Worm (Caenorhabditis elegans) whole organism, L1 larva: Measurements from ENCODE around the gene fbxa-63.
A peak's percentile ranks its signal among the peaks of the same experiment; 100 is the strongest.

Experiments
- C04F5.9 ChIP-seq: sonication (generic microtip); optimal IDR thresholded peaks from 2 replicates; lab custom pipeline; 2016; ENCODE audit warnings: missing genetic modification characterization, missing compliant biosample characterization
- C16A3.4 ChIP-seq: fragments of 150-350 bp; optimal IDR thresholded peaks from 2 replicates; lab custom pipeline; 2014; ENCODE audit warnings: missing biosample characterization, missing genetic modification characterization
- C34B4.2 ChIP-seq: sonication (generic microtip); optimal IDR thresholded peaks from 2 replicates; lab custom pipeline; 2017; ENCODE audit warnings: mild to moderate bottlenecking, missing genetic modification characterization, missing compliant biosample characterization
- aha-1 ChIP-seq: fragments of 150-350 bp; optimal IDR thresholded peaks from 2 replicates; lab custom pipeline; 2014; ENCODE audit warnings: missing biosample characterization, missing genetic modification characterization
- alr-1 ChIP-seq: fragments of 200-800 bp; sonication (Bioruptor generic); optimal IDR thresholded peaks from 2 replicates; lab custom pipeline; 2018; ENCODE audit warnings: borderline replicate concordance, mild to moderate bottlenecking, missing genetic modification characterization, missing compliant biosample characterization
- aly-2 ChIP-seq: fragments of 150-350 bp; optimal IDR thresholded peaks from 2 replicates; lab custom pipeline; 2014; ENCODE audit warnings: missing biosample characterization, missing genetic modification characterization
- ama-1 ChIP-seq: fragments of 150-350 bp; optimal IDR thresholded peaks from 2 replicates; lab custom pipeline; 2014
- ceh-88 ChIP-seq: fragments of 200-800 bp; sonication (Bioruptor generic); IDR thresholded peaks from 2 replicates; pipeline ENCODE4 v1.3.6; 2022; ENCODE audit warnings: missing genetic modification characterization, missing compliant biosample characterization
- dpl-1 ChIP-seq, 3 experiments: fragments of 150-350 bp in 2 of 3; sonication (generic microtip) in 1 of 3; optimal IDR thresholded peaks; 2 replicates each; lab custom pipeline; 2014 to 2017; ENCODE audit warnings: missing biosample characterization in 3 of 3, missing genetic modification characterization in 3 of 3, missing genetic modification reagents in 3 of 3
- dsc-1 ChIP-seq: sonication (generic microtip); optimal IDR thresholded peaks from 2 replicates; lab custom pipeline; 2016; ENCODE audit warnings: mild to moderate bottlenecking, missing genetic modification characterization, missing compliant biosample characterization
- efl-1 ChIP-seq, 4 experiments: fragments of 150-350 bp; optimal IDR thresholded peaks in 3 of 4; peaks in 1 of 4; 1 replicate in 1 of 4; 2 replicates in 3 of 4; lab custom pipeline; 2014; ENCODE audit warnings: missing biosample characterization in 2 of 4, missing genetic modification characterization in 2 of 4, missing genetic modification reagents in 2 of 4
- efl-3 ChIP-seq: fragments of 200-800 bp; sonication (Bioruptor generic); optimal IDR thresholded peaks from 2 replicates; lab custom pipeline; 2018; ENCODE audit warnings: mild to moderate bottlenecking, missing genetic modification characterization, missing compliant biosample characterization
- egl-13 ChIP-seq: sonication (generic microtip); optimal IDR thresholded peaks from 2 replicates; lab custom pipeline; 2016; ENCODE audit warnings: missing genotype, missing genetic modification reagents, missing genetic modification characterization, missing compliant biosample characterization
- elt-2 ChIP-seq: sonication (generic microtip); optimal IDR thresholded peaks from 2 replicates; lab custom pipeline; 2016; ENCODE audit warnings: missing genetic modification characterization, mild to moderate bottlenecking, inconsistent platforms, missing compliant biosample characterization, missing genetic modification reagents
- elt-3 ChIP-seq, 6 experiments: fragments of 150-350 bp in 1 of 6; sonication (generic microtip); optimal IDR thresholded peaks; 2 replicates each; lab custom pipeline; 2017 to 2018; ENCODE audit warnings: missing biosample characterization in 6 of 6, missing genetic modification characterization in 6 of 6, inconsistent platforms in 1 of 6
- ets-5 ChIP-seq: fragments of 200-800 bp; sonication (Bioruptor generic); IDR thresholded peaks from 2 replicates; pipeline ENCODE4 v1.3.6; 2022; ENCODE audit warnings: missing genetic modification characterization, missing compliant biosample characterization
- grh-1 ChIP-seq: fragments of 200-800 bp; sonication (Bioruptor generic); IDR thresholded peaks from 2 replicates; pipeline ENCODE4 v1.3.6; 2022; ENCODE audit warnings: missing genetic modification reagents, missing genetic modification characterization, missing compliant biosample characterization
- hlh-17 ChIP-seq: fragments of 200-800 bp; sonication (Bioruptor generic); optimal IDR thresholded peaks from 2 replicates; lab custom pipeline; 2018; ENCODE audit warnings: missing genetic modification characterization, mild to moderate bottlenecking, missing compliant biosample characterization, moderate library complexity, borderline replicate concordance
- hpl-2 ChIP-seq: fragments of 150-350 bp; optimal IDR thresholded peaks from 2 replicates; lab custom pipeline; 2014; ENCODE audit warnings: missing biosample characterization, missing genetic modification reagents, missing genetic modification characterization
- lin-13 ChIP-seq: fragments of 150-350 bp; optimal IDR thresholded peaks from 2 replicates; lab custom pipeline; 2014; ENCODE audit warnings: missing biosample characterization, missing genetic modification reagents, missing genetic modification characterization
- lin-14 ChIP-seq: fragments of 200-800 bp; sonication (Bioruptor generic); optimal IDR thresholded peaks from 2 replicates; lab custom pipeline; 2018; ENCODE audit warnings: mild to moderate bottlenecking, missing genetic modification characterization, moderate library complexity, missing compliant biosample characterization
- lin-15B ChIP-seq: fragments of 150-350 bp; sonication (generic microtip); optimal IDR thresholded peaks from 3 replicates; lab custom pipeline; 2014; ENCODE audit warnings: missing biosample characterization, missing genetic modification characterization
- lin-35 ChIP-seq, 2 experiments: fragments of 150-350 bp; optimal IDR thresholded peaks; 2 replicates each; lab custom pipeline; 2014; ENCODE audit warnings: missing biosample characterization in 2 of 2, missing genetic modification characterization in 2 of 2, missing genetic modification reagents in 2 of 2
- lir-3 ChIP-seq: sonication (generic microtip); optimal IDR thresholded peaks from 2 replicates; lab custom pipeline; 2016; ENCODE audit warnings: mild to moderate bottlenecking, missing genetic modification characterization, moderate library complexity, missing compliant biosample characterization; ENCODE audit not compliant: poor library complexity
- lsy-2 ChIP-seq, 2 experiments: fragments of 150-350 bp; optimal IDR thresholded peaks; 2 replicates each; lab custom pipeline; 2014; ENCODE audit warnings: missing biosample characterization in 2 of 2, missing genetic modification characterization in 2 of 2
- mab-9 ChIP-seq: fragments of 200-800 bp; sonication (Bioruptor generic); IDR thresholded peaks from 2 replicates; pipeline ENCODE4 v1.3.6; 2022; ENCODE audit warnings: missing genetic modification reagents, missing genetic modification characterization, missing compliant biosample characterization
- mdl-1 ChIP-seq, 2 experiments: fragments of 150-350 bp; optimal IDR thresholded peaks; 2 replicates each; lab custom pipeline; 2014 to 2017; ENCODE audit warnings: missing biosample characterization in 2 of 2, missing genetic modification characterization in 2 of 2, inconsistent platforms in 1 of 2
- mep-1 ChIP-seq: fragments of 150-350 bp; optimal IDR thresholded peaks from 2 replicates; lab custom pipeline; 2014; ENCODE audit warnings: missing biosample characterization, missing genetic modification characterization
- nhr-12 ChIP-seq: sonication (generic microtip); optimal IDR thresholded peaks from 2 replicates; lab custom pipeline; 2017; ENCODE audit warnings: missing biosample characterization, missing genetic modification characterization
- nhr-20 ChIP-seq: sonication (generic microtip); optimal IDR thresholded peaks from 2 replicates; lab custom pipeline; 2016; ENCODE audit warnings: mild to moderate bottlenecking, missing genetic modification characterization, missing compliant biosample characterization
- nhr-237 ChIP-seq: fragments of 150-350 bp; optimal IDR thresholded peaks from 2 replicates; lab custom pipeline; 2014; ENCODE audit warnings: missing biosample characterization, missing genetic modification characterization
- nhr-28 ChIP-seq: fragments of 150-350 bp; optimal IDR thresholded peaks from 2 replicates; lab custom pipeline; 2014; ENCODE audit warnings: missing biosample characterization, missing genetic modification characterization
- nhr-47 ChIP-seq: sonication (generic microtip); optimal IDR thresholded peaks from 2 replicates; lab custom pipeline; 2016; ENCODE audit warnings: mild to moderate bottlenecking, missing genetic modification characterization, moderate library complexity, missing compliant biosample characterization
- nhr-71 ChIP-seq: sonication (generic microtip); optimal IDR thresholded peaks from 2 replicates; lab custom pipeline; 2016; ENCODE audit warnings: mild to moderate bottlenecking, missing genetic modification characterization, moderate library complexity, missing compliant biosample characterization
- nhr-76 ChIP-seq: sonication (generic microtip); optimal IDR thresholded peaks from 2 replicates; lab custom pipeline; 2017; ENCODE audit warnings: missing biosample characterization, missing genetic modification characterization
- nhr-77 ChIP-seq: fragments of 150-350 bp; optimal IDR thresholded peaks from 2 replicates; lab custom pipeline; 2014; ENCODE audit warnings: missing biosample characterization, missing genetic modification characterization
- nhr-84 ChIP-seq: sonication (generic microtip); optimal IDR thresholded peaks from 2 replicates; lab custom pipeline; 2017; ENCODE audit warnings: missing biosample characterization, missing genetic modification characterization
- nhr-90 ChIP-seq: sonication (generic microtip); optimal IDR thresholded peaks from 2 replicates; lab custom pipeline; 2016; ENCODE audit warnings: mild to moderate bottlenecking, missing genetic modification characterization, missing compliant biosample characterization; ENCODE audit not compliant: poor library complexity
- snu-23 ChIP-seq: sonication (generic microtip); optimal IDR thresholded peaks from 2 replicates; lab custom pipeline; 2016; ENCODE audit warnings: missing genetic modification characterization, missing compliant biosample characterization
- sox-4 ChIP-seq: sonication (generic microtip); optimal IDR thresholded peaks from 2 replicates; lab custom pipeline; 2016; ENCODE audit warnings: missing genetic modification characterization, missing compliant biosample characterization
- sup-37 ChIP-seq: fragments of 200-800 bp; sonication (Bioruptor generic); optimal IDR thresholded peaks from 2 replicates; lab custom pipeline; 2018; ENCODE audit warnings: mild to moderate bottlenecking, missing genetic modification characterization, missing compliant biosample characterization
- tbx-2 ChIP-seq: sonication (generic microtip); optimal IDR thresholded peaks from 2 replicates; lab custom pipeline; 2016; ENCODE audit warnings: missing genetic modification characterization, missing compliant biosample characterization
- unc-86 ChIP-seq: sonication (generic microtip); optimal IDR thresholded peaks from 2 replicates; lab custom pipeline; 2016; ENCODE audit warnings: missing genetic modification characterization, missing compliant biosample characterization
- unc-98 ChIP-seq: fragments of 200-800 bp; sonication (Bioruptor generic); IDR thresholded peaks from 2 replicates; pipeline ENCODE4 v1.3.6; 2022; ENCODE audit warnings: missing genetic modification characterization, missing compliant biosample characterization
- xbp-1 ChIP-seq: sonication (generic microtip); optimal IDR thresholded peaks from 2 replicates; lab custom pipeline; 2016; ENCODE audit warnings: missing genetic modification characterization, missing compliant biosample characterization
- zag-1 ChIP-seq: fragments of 150-350 bp; optimal IDR thresholded peaks from 2 replicates; lab custom pipeline; 2014; ENCODE audit warnings: missing biosample characterization, missing genetic modification characterization
- zip-4 ChIP-seq: fragments of 200-800 bp; sonication (Bioruptor generic); optimal IDR thresholded peaks from 2 replicates; lab custom pipeline; 2018; ENCODE audit warnings: mild to moderate bottlenecking, missing genetic modification characterization, moderate library complexity, missing compliant biosample characterization
- ztf-4 ChIP-seq: fragments of 150-350 bp; optimal IDR thresholded peaks from 2 replicates; lab custom pipeline; 2014; ENCODE audit warnings: missing biosample characterization, missing genetic modification characterization

fbxa-63 gene

DNA sequence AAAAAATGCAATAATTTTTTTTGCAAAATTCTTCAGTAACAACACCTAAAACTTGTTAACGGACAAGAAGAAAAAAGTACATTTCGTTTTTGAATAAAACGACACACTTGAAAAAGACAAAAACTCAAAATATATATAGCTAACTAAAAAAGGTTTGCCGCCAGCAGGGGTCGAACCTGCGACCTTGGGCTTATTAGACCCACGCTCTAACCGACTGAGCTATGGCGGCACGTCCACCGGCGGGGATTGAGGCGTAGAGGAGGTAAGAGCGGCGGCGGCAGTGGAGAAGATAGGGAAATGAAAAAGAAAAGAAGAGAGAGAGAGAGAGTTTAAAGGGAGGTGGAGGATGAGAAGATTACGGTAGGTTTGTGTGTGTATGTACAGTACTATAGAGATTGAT is 25.1 kb upstream of the fbxa-63 start (continued):
- no peak for TF ChIP-seq lin-14
- no peak for TF ChIP-seq ztf-4
- TF ChIP-seq nhr-77 (tag; lab: Kevin White, UChicago): no peak
- TF ChIP-seq C16A3.4: no peak
- no peak for TF ChIP-seq lin-15B
- no peak for TF ChIP-seq mdl-1 (tag; optimal IDR thresholded peaks at IDR 0.05; lab: Kevin White, UChicago)
- TF ChIP-seq lir-3: no peak
- TF ChIP-seq sox-4: no peak
- TF ChIP-seq nhr-71 (tag; lab: Kevin White, UChicago): peak; percentile 36
- no peak for TF ChIP-seq nhr-76
- TF ChIP-seq aha-1 (tag; lab: Kevin White, UChicago): no peak
- TF ChIP-seq dsc-1 (tag; lab: Kevin White, UChicago): peak; percentile 10
- no peak for TF ChIP-seq efl-1 (optimal IDR thresholded peaks at IDR 0.05; lab: Kevin White, UChicago)
- peak; percentile 12 to 59 for TF ChIP-seq efl-1 (GFP tag; optimal IDR thresholded peaks at IDR 0.05 in 1 of 2; lab: Kevin White, UChicago)
- no peak for TF ChIP-seq ets-5 (GFP tag; lab: Robert Waterston, UW)
- TF ChIP-seq snu-23: peak; percentile 25
- no peak for TF ChIP-seq ama-1 (lab: Kevin White, UChicago)
- no peak for TF ChIP-seq nhr-28
- no peak for TF ChIP-seq hlh-17 (GFP tag; lab: Kevin White, UChicago)
- no peak for TF ChIP-seq dpl-1 (GFP tag; optimal IDR thresholded peaks at IDR 0.05; lab: Kevin White, UChicago)
- TF ChIP-seq mab-9: no peak
- no peak for TF ChIP-seq sup-37 (GFP tag; lab: Kevin White, UChicago)
- peak; percentile 3 for TF ChIP-seq lin-13
- TF ChIP-seq unc-86: no peak
- no peak for TF ChIP-seq nhr-12 (tag; lab: Kevin White, UChicago)
- no peak for TF ChIP-seq elt-2 (tag; lab: Kevin White, UChicago)
- no peak for TF ChIP-seq grh-1
- peak; percentile 2 for TF ChIP-seq nhr-20 (tag; lab: Kevin White, UChicago)
- no peak for TF ChIP-seq tbx-2 (tag; lab: Kevin White, UChicago)
- no peak for TF ChIP-seq alr-1
- no peak for TF ChIP-seq C04F5.9
- no peak for TF ChIP-seq nhr-84 (tag; lab: Kevin White, UChicago)
- TF ChIP-seq zip-4 (GFP tag; lab: Kevin White, UChicago): no peak
- TF ChIP-seq lsy-2 (tag; optimal IDR thresholded peaks at IDR 0.05; lab: Kevin White, UChicago): peak in 1 of 2 experiments; percentile 17
- TF ChIP-seq elt-3 (tag; optimal IDR thresholded peaks at IDR 0.05; lab: Kevin White, UChicago): no peak
- peak; percentile 22 for TF ChIP-seq nhr-47 (tag; lab: Kevin White, UChicago)
- TF ChIP-seq lin-35 (GFP tag; optimal IDR thresholded peaks at IDR 0.05; lab: Kevin White, UChicago): peak in 1 of 2 experiments; percentile 11
- TF ChIP-seq aly-2 (tag; lab: Kevin White, UChicago): no peak
- no peak for TF ChIP-seq hpl-2 (GFP tag; lab: Kevin White, UChicago)
- TF ChIP-seq mep-1 (tag; lab: Kevin White, UChicago): peak; percentile 29
- TF ChIP-seq nhr-237 (tag; lab: Kevin White, UChicago): no peak
- TF ChIP-seq ceh-88 (GFP tag; lab: Robert Waterston, UW): no peak
- TF ChIP-seq xbp-1: no peak
- TF ChIP-seq nhr-90 (tag; lab: Kevin White, UChicago): peak; percentile 24
- TF ChIP-seq egl-13: no peak
- no peak for TF ChIP-seq C34B4.2 (tag; lab: Kevin White, UChicago)
- TF ChIP-seq efl-3 (GFP tag; lab: Kevin White, UChicago): no peak
- TF ChIP-seq zag-1 (tag; lab: Kevin White, UChicago): no peak
- no peak for TF ChIP-seq unc-98 (GFP tag; lab: Robert Waterston, UW)
